Fruit fly (Drosophila melanogaster) S2 (cell line): ENCODE data around the gene CG33093.

ENCODE experiments used
- CG8478 ChIP-seq: fragments of >200 bp; optimal IDR thresholded peaks from 2 replicates; lab custom pipeline; 2018
- CTCF ChIP-seq, 2 experiments: fragments of >200 bp; optimal IDR thresholded peaks; 2 replicates each; lab custom pipeline; 2018

- TF ChIP-seq CG8478 (no peak), CTCF (optimal IDR thresholded peaks at IDR 0.05; lab: Kevin White, UChicago) (no peak)
Observed at dm6 chr3R:22494523-22495309, 37.0 kb downstream of the CG33093 start.
